3 fruit fly cellular contexts compared by ENCODE assay signal in genomic region chr3R:12716251-12716650, dm6.
TF ChIP-seq lines count a peak whose summit lies in the region.

No protein-coding gene starts in this region.

- no peak for TF ChIP-seq CTCF in whole organism, embryonic (GFP tag; optimal IDR thresholded peaks at IDR 0.05; lab: Kevin White, UChicago)

TF ChIP-seq in whole organism, adult, 20 proteins besides CTCF, POLR2A, EP300 and RAD21:
- TF ChIP-seq CG7101 (tag; optimal IDR thresholded peaks at IDR 0.05; lab: Kevin White, UChicago) = peak; percentile 46
- TF ChIP-seq cnc (optimal IDR thresholded peaks at IDR 0.05; lab: Kevin White, UChicago) = no peak
- TF ChIP-seq CG12768 (GFP tag; optimal IDR thresholded peaks at IDR 0.05; lab: Kevin White, UChicago) = peak; percentile 65
- no peak for TF ChIP-seq CG7045 (GFP tag; optimal IDR thresholded peaks at IDR 0.05; lab: Kevin White, UChicago)
- no peak for TF ChIP-seq toe (GFP tag; optimal IDR thresholded peaks at IDR 0.05; lab: Kevin White, UChicago)
- TF ChIP-seq CG14711 (tag; optimal IDR thresholded peaks at IDR 0.05; lab: Kevin White, UChicago) = no peak
- peak; percentile 44 for TF ChIP-seq cic (GFP tag; optimal IDR thresholded peaks at IDR 0.05; lab: Kevin White, UChicago)
- TF ChIP-seq CG1620 (GFP tag; optimal IDR thresholded peaks at IDR 0.05; lab: Kevin White, UChicago) = no peak
- TF ChIP-seq CG33017 (tag; optimal IDR thresholded peaks at IDR 0.05; lab: Kevin White, UChicago) = peak; percentile 59
- TF ChIP-seq pad (GFP tag; optimal IDR thresholded peaks at IDR 0.05; lab: Kevin White, UChicago) = peak; percentile 21
- TF ChIP-seq ovo (GFP tag; optimal IDR thresholded peaks at IDR 0.05; lab: Kevin White, UChicago) = no peak
- TF ChIP-seq tj (GFP tag; optimal IDR thresholded peaks at IDR 0.05; lab: Kevin White, UChicago) = peak; percentile 81
- TF ChIP-seq Crg-1 (GFP tag; optimal IDR thresholded peaks at IDR 0.05; lab: Kevin White, UChicago) = no peak

TF ChIP-seq in whole organism, embryonic, 481 proteins besides CTCF, POLR2A, EP300 and RAD21 (continues in another document):
- no peak for TF ChIP-seq CG11696 (GFP tag; IDR thresholded peaks at IDR 0.05; lab: Robert Waterston, UW)
- TF ChIP-seq Sry-β (GFP tag; optimal IDR thresholded peaks at IDR 0.05; lab: Kevin White, UChicago) = no peak
- peak; percentile 43 for TF ChIP-seq sug (tag; optimal IDR thresholded peaks at IDR 0.05; lab: Kevin White, UChicago)
- TF ChIP-seq az2 (GFP tag; optimal IDR thresholded peaks at IDR 0.05; lab: Kevin White, UChicago) = no peak
- no peak for TF ChIP-seq nom (GFP tag; optimal IDR thresholded peaks at IDR 0.05; lab: Kevin White, UChicago)
- TF ChIP-seq fd102C (GFP tag; optimal IDR thresholded peaks at IDR 0.05; lab: Kevin White, UChicago) = no peak
- TF ChIP-seq CG3281 (GFP tag; optimal IDR thresholded peaks at IDR 0.05; lab: Kevin White, UChicago) = peak; percentile 16
- TF ChIP-seq Med (GFP tag; lab: Kevin White, UChicago) = peak; percentile 52
- 0 out of 2 replicates have a peak, but pooled peaks have one; percentile 9 for TF ChIP-seq Xrp1 (GFP tag; IDR thresholded peaks at IDR 0.05; lab: Robert Waterston, UW)
- peak; percentile 55 for TF ChIP-seq CG2678 (tag; optimal IDR thresholded peaks at IDR 0.05; lab: Kevin White, UChicago)
- no peak for TF ChIP-seq klu (GFP tag; IDR thresholded peaks at IDR 0.05; lab: Robert Waterston, UW)
- TF ChIP-seq tx (GFP tag; optimal IDR thresholded peaks at IDR 0.05; lab: Kevin White, UChicago) = no peak
- no peak for TF ChIP-seq fru (optimal IDR thresholded peaks at IDR 0.05; lab: Kevin White, UChicago)
- no peak for TF ChIP-seq Elba2 (GFP tag; optimal IDR thresholded peaks at IDR 0.05; lab: Kevin White, UChicago)
- TF ChIP-seq PHDP (tag; optimal IDR thresholded peaks at IDR 0.05; lab: Kevin White, UChicago) = peak; percentile 20
- no peak for TF ChIP-seq CG13287 (GFP tag; IDR thresholded peaks at IDR 0.05; lab: Robert Waterston, UW; ENCODE audit: partially characterized antibody)
- TF ChIP-seq CG11456 (GFP tag; IDR thresholded peaks at IDR 0.05; lab: Robert Waterston, UW) = no peak
- TF ChIP-seq CG17385 (GFP tag; optimal IDR thresholded peaks at IDR 0.05; lab: Kevin White, UChicago) = no peak
- TF ChIP-seq slbo (GFP tag; IDR thresholded peaks at IDR 0.05; lab: Robert Waterston, UW) = no peak
- peak; percentile 19 for TF ChIP-seq CG13894 (tag; optimal IDR thresholded peaks at IDR 0.05; lab: Kevin White, UChicago)
- no peak for TF ChIP-seq CG8089 (GFP tag; optimal IDR thresholded peaks at IDR 0.05; lab: Kevin White, UChicago)
- TF ChIP-seq CG8388 (GFP tag; optimal IDR thresholded peaks at IDR 0.05; lab: Kevin White, UChicago) = no peak
- TF ChIP-seq Lim3 (GFP tag; IDR thresholded peaks at IDR 0.05; lab: Robert Waterston, UW) = no peak
- TF ChIP-seq CG6175 (GFP tag; IDR thresholded peaks at IDR 0.05; lab: Robert Waterston, UW) = no peak
- TF ChIP-seq Dref (GFP tag; IDR thresholded peaks at IDR 0.05; lab: Robert Waterston, UW) = no peak
- no peak for TF ChIP-seq CG9817 (tag; optimal IDR thresholded peaks at IDR 0.05; lab: Kevin White, UChicago)
- no peak for TF ChIP-seq CG2712 (tag; optimal IDR thresholded peaks at IDR 0.05; lab: Kevin White, UChicago)
- no peak for TF ChIP-seq CkIIα-i1 (GFP tag; IDR thresholded peaks at IDR 0.05; lab: Robert Waterston, UW)
- no peak for TF ChIP-seq Mrtf (GFP tag; IDR thresholded peaks at IDR 0.05; lab: Robert Waterston, UW)
- no peak for TF ChIP-seq Spps (tag; optimal IDR thresholded peaks at IDR 0.05; lab: Kevin White, UChicago)
- no peak for TF ChIP-seq pita (GFP tag; optimal IDR thresholded peaks at IDR 0.05; lab: Kevin White, UChicago)
- TF ChIP-seq CG6765 (GFP tag; optimal IDR thresholded peaks at IDR 0.05; lab: Kevin White, UChicago) = peak; percentile 57
- TF ChIP-seq wor (GFP tag; IDR thresholded peaks at IDR 0.05; lab: Robert Waterston, UW) = no peak
- no peak for TF ChIP-seq CG9797 (GFP tag; optimal IDR thresholded peaks at IDR 0.05; lab: Kevin White, UChicago)
- no peak for TF ChIP-seq sna (GFP tag; IDR thresholded peaks at IDR 0.05; lab: Robert Waterston, UW; ENCODE audit: partially characterized antibody)
- no peak for TF ChIP-seq Bdp1 (GFP tag; optimal IDR thresholded peaks at IDR 0.05; lab: Kevin White, UChicago)
- TF ChIP-seq CG8281 (tag; optimal IDR thresholded peaks at IDR 0.05; lab: Kevin White, UChicago) = peak; percentile 25
- peak; percentile 60 for TF ChIP-seq lab (GFP tag; optimal IDR thresholded peaks at IDR 0.05; lab: Kevin White, UChicago)
- peak; percentile 14 for TF ChIP-seq fd3F (GFP tag; optimal IDR thresholded peaks at IDR 0.05; lab: Kevin White, UChicago)
- TF ChIP-seq Rfx (GFP tag; IDR thresholded peaks at IDR 0.05; lab: Robert Waterston, UW) = peak; percentile 23; the same call in 1 of the 2 replicates
- no peak for TF ChIP-seq CG17186 (GFP tag; optimal IDR thresholded peaks at IDR 0.05; lab: Kevin White, UChicago)
- TF ChIP-seq ken (GFP tag; IDR thresholded peaks at IDR 0.05; lab: Robert Waterston, UW) = no peak

TF ChIP-seq in whole organism, wandering third instar larva, 38 proteins besides CTCF, POLR2A, EP300 and RAD21:
- no peak for TF ChIP-seq Rel (GFP tag; optimal IDR thresholded peaks at IDR 0.05; lab: Kevin White, UChicago)
- TF ChIP-seq Rel (tag; optimal IDR thresholded peaks at IDR 0.05; lab: Kevin White, UChicago) = peak; percentile 70
- peak; percentile 57 for TF ChIP-seq Sp1 (GFP tag; optimal IDR thresholded peaks at IDR 0.05; lab: Kevin White, UChicago)
- TF ChIP-seq CrebA (GFP tag; optimal IDR thresholded peaks at IDR 0.05; lab: Kevin White, UChicago; ENCODE audit: borderline replicate concordance) = no peak
- TF ChIP-seq tai (GFP tag; optimal IDR thresholded peaks at IDR 0.05; lab: Kevin White, UChicago) = no peak
- TF ChIP-seq woc (GFP tag; optimal IDR thresholded peaks at IDR 0.05; lab: Kevin White, UChicago) = no peak
